Worm (Caenorhabditis elegans): ENCODE measurements around the gene F14H3.6.

The F14H3.6 gene

ce11 chrV:16022600-16022999 lies 36.1 kb downstream of the F14H3.6 start (continued):
- TF ChIP-seq C38D4.7 (GFP tag; optimal IDR thresholded peaks at IDR 0.05), result no peak
- TF ChIP-seq unc-86 (tag; optimal IDR thresholded peaks at IDR 0.05), result no peak
- peak; percentile 47 for TF ChIP-seq sdc-2 (tag; optimal IDR thresholded peaks at IDR 0.05)
- TF ChIP-seq dmd-4 (tag; optimal IDR thresholded peaks at IDR 0.05; ENCODE audit: borderline replicate concordance), result no peak
- no peak for TF ChIP-seq pros-1 (tag; optimal IDR thresholded peaks at IDR 0.05)
- TF ChIP-seq unc-42 (tag; optimal IDR thresholded peaks at IDR 0.05), result peak; percentile 58
- no peak for TF ChIP-seq hlh-30 (tag; optimal IDR thresholded peaks at IDR 0.05; ENCODE audit: insufficient read depth)
- no peak for TF ChIP-seq hlh-6 (tag; optimal IDR thresholded peaks at IDR 0.05)
- TF ChIP-seq hlh-15 (tag; optimal IDR thresholded peaks at IDR 0.05), result no peak
- TF ChIP-seq lin-11 (tag; optimal IDR thresholded peaks at IDR 0.05), result no peak
- TF ChIP-seq unc-3 (GFP tag; conservative IDR thresholded peaks at IDR 0.05), result no peak
- TF ChIP-seq unc-3 (tag; optimal IDR thresholded peaks at IDR 0.05), result no peak
- TF ChIP-seq dve-1 (tag; optimal IDR thresholded peaks at IDR 0.05), result no peak
- no peak for TF ChIP-seq K09A11.1 (tag; optimal IDR thresholded peaks at IDR 0.05; ENCODE audit: insufficient read depth)
- peak; percentile 72 for TF ChIP-seq ets-4 (tag; optimal IDR thresholded peaks at IDR 0.05)
- no peak for TF ChIP-seq ttx-3 (tag; optimal IDR thresholded peaks at IDR 0.05)
- TF ChIP-seq sox-4 (tag; optimal IDR thresholded peaks at IDR 0.05), result no peak
- no peak for TF ChIP-seq ceh-30 (tag; optimal IDR thresholded peaks at IDR 0.05)
- no peak for TF ChIP-seq pag-3 (tag; optimal IDR thresholded peaks at IDR 0.05; ENCODE audit: borderline replicate concordance)
- TF ChIP-seq nhr-232 (tag; optimal IDR thresholded peaks at IDR 0.05), result no peak
- no peak for TF ChIP-seq madf-2 (tag; optimal IDR thresholded peaks at IDR 0.05)
- TF ChIP-seq pat-9 (tag; optimal IDR thresholded peaks at IDR 0.05), result no peak
- no peak for TF ChIP-seq elt-4 (tag; optimal IDR thresholded peaks at IDR 0.05)
- no peak for TF ChIP-seq ceh-45 (GFP tag; IDR thresholded peaks at IDR 0.05)
- TF ChIP-seq npax-4 (tag; optimal IDR thresholded peaks at IDR 0.05), result no peak
- TF ChIP-seq hlh-8 (tag; optimal IDR thresholded peaks at IDR 0.05), result peak; percentile 74
- no peak for TF ChIP-seq nfya-1 (tag; optimal IDR thresholded peaks at IDR 0.05)
- no peak for TF ChIP-seq odd-2 (tag; optimal IDR thresholded peaks at IDR 0.05)

ce11 chrV:16020042-16020441 lies 38.7 kb downstream of the F14H3.6 start, which contains the start of gene srx-44:
TSS of gene srx-44 (plus strand) at chrV:16020342.
- TF ChIP-seq pros-1 (tag; optimal IDR thresholded peaks at IDR 0.05) (no peak), elt-2 (tag; optimal IDR thresholded peaks at IDR 0.05) (no peak), sox-2 (GFP tag; IDR thresholded peaks at IDR 0.05) (no peak), ceh-22 (tag; optimal IDR thresholded peaks at IDR 0.05) (no peak), ceh-34 (tag; optimal IDR thresholded peaks at IDR 0.05) (no peak), ceh-31 (tag; optimal IDR thresholded peaks at IDR 0.05) (no peak), fax-1 (tag; optimal IDR thresholded peaks at IDR 0.05) (no peak), pag-3 (tag; optimal IDR thresholded peaks at IDR 0.05; ENCODE audit: borderline replicate concordance) (no peak), tbx-2 (tag; optimal IDR thresholded peaks at IDR 0.05) (no peak), nfya-1 (tag; optimal IDR thresholded peaks at IDR 0.05) (no peak), ceh-6 (GFP tag; optimal IDR thresholded peaks at IDR 0.05) (no peak), hlh-6 (tag; optimal IDR thresholded peaks at IDR 0.05) (no peak), ttx-3 (tag; optimal IDR thresholded peaks at IDR 0.05) (no peak), ama-1 (optimal IDR thresholded peaks at IDR 0.05) (no peak)

- TF ChIP-seq madf-2 (tag; optimal IDR thresholded peaks at IDR 0.05), result no peak
- no peak for TF ChIP-seq sdc-2 (tag; optimal IDR thresholded peaks at IDR 0.05)
- TF ChIP-seq pat-9 (tag; optimal IDR thresholded peaks at IDR 0.05), result no peak
- no peak for TF ChIP-seq rnt-1 (tag; optimal IDR thresholded peaks at IDR 0.05)
- no peak for TF ChIP-seq hlh-15 (tag; optimal IDR thresholded peaks at IDR 0.05)
- no peak for TF ChIP-seq zip-5 (tag; optimal IDR thresholded peaks at IDR 0.05)
- no peak for TF ChIP-seq sox-4 (tag; optimal IDR thresholded peaks at IDR 0.05)
These were observed 41.0 kb downstream of the F14H3.6 start, which contains the start of gene srx-43 for ce11 chrV:16017671-16018070. TSS of gene srx-43 (plus strand) at chrV:16017971.

Measured in whole organism, late embryonic.